Worm (Caenorhabditis elegans) whole organism, L4/young adult: Measurements from ENCODE around the gene C02F5.14.

Experiments used
- W03F9.2 ChIP-seq: fragments of 150-350 bp; optimal IDR thresholded peaks from 2 replicates; lab custom pipeline; 2014; ENCODE audit warnings: missing biosample characterization, missing genetic modification characterization
- dao-5 ChIP-seq: sonication (generic microtip); optimal IDR thresholded peaks from 2 replicates; lab custom pipeline; 2016; ENCODE audit warnings: missing genotype, missing genetic modification characterization, moderate library complexity, missing compliant biosample characterization
- him-1 ChIP-seq: sonication (generic microtip); optimal IDR thresholded peaks from 2 replicates; lab custom pipeline; 2016; ENCODE audit warnings: missing genotype, missing genetic modification reagents, missing genetic modification characterization, missing compliant biosample characterization

The C02F5.14 gene

DNA sequence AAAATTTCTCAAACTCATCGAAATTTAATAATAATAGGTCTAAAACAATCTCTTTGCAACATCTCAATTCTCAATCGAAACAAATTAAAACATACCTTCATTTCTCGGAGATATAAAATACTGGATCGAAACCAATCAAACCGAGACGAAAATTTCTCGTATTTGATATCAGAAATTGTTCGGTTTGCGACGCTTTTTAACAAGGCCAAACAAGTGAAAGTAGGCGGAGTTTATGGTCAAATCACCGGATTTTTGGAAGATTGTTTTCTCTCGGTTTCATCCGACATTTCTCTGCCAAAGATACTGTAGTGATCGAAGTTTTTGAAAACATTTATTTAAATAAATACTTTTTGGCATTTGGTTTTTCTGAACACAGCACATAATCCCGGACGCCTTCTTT, at the start of gene C02F5.14:
Gene C02F5.14, minus strand, starts transcription at position 157 of the 400 bp plus-strand sequence.
- TF ChIP-seq him-1 (tag; lab: Kevin White, UChicago), result no peak

- TF ChIP-seq dao-5 (tag; lab: Kevin White, UChicago) (no peak), W03F9.2 (no peak), him-1 (tag; lab: Kevin White, UChicago) (no peak)
Observed at ce11 chrIII:8283525-8283924, 48.2 kb upstream of the C02F5.14 start.

- TF ChIP-seq dao-5 (tag; lab: Kevin White, UChicago) (no peak), him-1 (tag; lab: Kevin White, UChicago) (no peak), W03F9.2 (no peak)
Observed at ce11 chrIII:8281310-8281709, 46.0 kb upstream of the C02F5.14 start.

ce11 chrIII:8280352-8280751, 45.0 kb upstream of the C02F5.14 start:
- TF ChIP-seq dao-5 (tag; lab: Kevin White, UChicago), result no peak
- TF ChIP-seq him-1 (tag; lab: Kevin White, UChicago), result no peak
- no peak for TF ChIP-seq W03F9.2

- TF ChIP-seq him-1 (tag; lab: Kevin White, UChicago), result no peak
- TF ChIP-seq dao-5 (tag; lab: Kevin White, UChicago), result no peak
- TF ChIP-seq W03F9.2, result no peak
Observed at ce11 chrIII:8279567-8279966, 44.3 kb upstream of the C02F5.14 start.

ce11 chrIII:8278801-8279200, 43.5 kb upstream of the C02F5.14 start, which contains the start of gene mig-10:
Gene mig-10 (plus strand): TSS chrIII:8279101.
- no peak for TF ChIP-seq dao-5 (tag; lab: Kevin White, UChicago)
- no peak for TF ChIP-seq him-1 (tag; lab: Kevin White, UChicago)
- TF ChIP-seq W03F9.2, result no peak

- TF ChIP-seq dao-5 (tag; lab: Kevin White, UChicago), result no peak
- TF ChIP-seq him-1 (tag; lab: Kevin White, UChicago), result no peak
- no peak for TF ChIP-seq W03F9.2
Observed at ce11 chrIII:8275871-8276270, 40.6 kb upstream of the C02F5.14 start, which contains the start of gene clec-160. Gene clec-160 (minus strand): TSS chrIII:8275971.

ce11 chrIII:8271676-8272225, 36.4 kb upstream of the C02F5.14 start, which contains the start of the genes mps-4 and F09G8.10:
Gene mps-4 (minus strand): TSS chrIII:8271776.
Gene F09G8.10 (minus strand): TSS chrIII:8272175.
- no peak for TF ChIP-seq W03F9.2

ce11 chrIII:8268296-8268695, 33.0 kb upstream of the C02F5.14 start, which contains the start of the genes F09G8.7 and crn-7:
Gene F09G8.7 (minus strand): TSS chrIII:8268355.
Gene crn-7 (plus strand): TSS chrIII:8268531.
- TF ChIP-seq W03F9.2 (no peak), him-1 (tag; lab: Kevin White, UChicago) (no peak), dao-5 (tag; lab: Kevin White, UChicago) (no peak)

DNA sequence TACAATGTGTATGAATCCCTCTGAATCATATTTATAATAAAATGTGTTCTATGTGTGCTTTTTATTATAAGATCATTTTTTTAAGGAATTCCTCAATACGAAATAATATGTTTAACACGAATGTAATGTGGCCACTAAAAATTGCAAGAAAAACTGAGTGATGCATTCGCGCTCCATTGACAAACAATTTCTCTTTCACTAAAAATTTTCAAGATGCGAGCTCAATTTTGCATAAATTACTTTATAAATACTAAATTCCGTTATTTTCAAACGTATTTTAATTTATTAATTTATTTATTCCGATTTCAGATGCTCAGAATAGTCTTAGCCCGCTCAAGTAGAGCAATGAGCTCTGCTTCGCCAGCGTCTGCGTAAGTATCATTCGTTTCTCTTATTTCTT, 30.4 kb upstream of the C02F5.14 start, which contains the start of gene mrps-9:
Gene mrps-9, plus strand, starts transcription at position 310 of the 400 bp plus-strand sequence.
- TF ChIP-seq dao-5 (tag; lab: Kevin White, UChicago) (no peak), him-1 (tag; lab: Kevin White, UChicago) (no peak), W03F9.2 (peak; percentile 13)

- no peak for TF ChIP-seq dao-5 (tag; lab: Kevin White, UChicago)
- no peak for TF ChIP-seq W03F9.2
Observed at ce11 chrIII:8263377-8263776, 28.1 kb upstream of the C02F5.14 start, which contains the start of gene col-91. Gene col-91 (minus strand): TSS chrIII:8263664.

ce11 chrIII:8262599-8262998, 27.3 kb upstream of the C02F5.14 start:
- TF ChIP-seq him-1 (tag; lab: Kevin White, UChicago), result no peak
- no peak for TF ChIP-seq W03F9.2
- TF ChIP-seq dao-5 (tag; lab: Kevin White, UChicago), result no peak

- TF ChIP-seq dao-5 (tag; lab: Kevin White, UChicago) (no peak), W03F9.2 (no peak), him-1 (tag; lab: Kevin White, UChicago) (no peak)
Observed at ce11 chrIII:8258045-8258444, 22.7 kb upstream of the C02F5.14 start, which contains the start of gene ncr-2. Gene ncr-2 (plus strand): TSS chrIII:8258345.

DNA sequence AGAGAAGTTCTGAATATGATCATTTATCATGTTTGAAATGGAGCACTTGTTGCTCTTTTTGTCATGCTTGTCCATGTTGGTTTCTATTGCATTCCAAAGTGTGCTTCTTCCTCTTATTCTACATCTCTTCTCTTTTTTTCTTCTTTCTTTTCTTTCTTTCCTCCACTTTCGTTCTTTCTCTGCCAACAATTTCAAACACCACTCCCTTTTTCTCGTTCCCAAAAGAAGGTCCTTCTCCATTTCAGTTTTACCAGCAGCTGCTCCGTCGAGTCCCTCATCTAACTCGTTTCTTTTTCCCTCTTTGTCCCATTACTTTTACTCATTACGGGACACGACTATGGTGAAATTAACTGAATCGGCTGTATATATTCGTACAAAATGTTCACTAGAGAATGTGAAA, 19.6 kb upstream of the C02F5.14 start, which contains the start of gene F09G8.5:
Gene F09G8.5, plus strand, starts transcription at position 38 of the 400 bp plus-strand sequence.
- no peak for TF ChIP-seq dao-5 (tag; lab: Kevin White, UChicago)
- no peak for TF ChIP-seq W03F9.2
- TF ChIP-seq him-1 (tag; lab: Kevin White, UChicago), result no peak
